Fruit fly (Drosophila melanogaster): Measurements from ENCODE around the gene CG17440.

The CG17440 gene

dm6 chrX:9248040-9248439 lies 21.7 kb downstream of the CG17440 start (continued):
- TF ChIP-seq H15 (GFP tag; IDR thresholded peaks at IDR 0.05) (no peak), CG15696 (tag; optimal IDR thresholded peaks at IDR 0.05) (no peak), CG9727 (GFP tag; optimal IDR thresholded peaks at IDR 0.05) (peak; percentile 33), CG6791 (GFP tag; IDR thresholded peaks at IDR 0.05; ENCODE audit: partially characterized antibody) (no peak), CG7928 (GFP tag; optimal IDR thresholded peaks at IDR 0.05) (no peak), Rx (GFP tag; IDR thresholded peaks at IDR 0.05) (no peak), CG6683 (GFP tag; optimal IDR thresholded peaks at IDR 0.05) (no peak), CG8089 (GFP tag; optimal IDR thresholded peaks at IDR 0.05) (no peak)

dm6 chrX:9247171-9247783 lies 22.4 kb downstream of the CG17440 start, which contains the start of the genes amx and Dsor1:
amx (minus strand) TSS chrX:9247336.
Dsor1 (plus strand) TSS chrX:9247342.
- TF ChIP-seq TFAM (GFP tag; optimal IDR thresholded peaks at IDR 0.05) (no peak), CG9932 (GFP tag; IDR thresholded peaks at IDR 0.05) (no peak), CG2875 (GFP tag; optimal IDR thresholded peaks at IDR 0.05) (no peak), Hsf (GFP tag; optimal IDR thresholded peaks at IDR 0.05) (no peak), bbx (GFP tag; IDR thresholded peaks at IDR 0.05; ENCODE audit: partially characterized antibody) (no peak), CG34422 (GFP tag; IDR thresholded peaks at IDR 0.05) (peak; percentile 71; the same call in 2 of the 3 replicates), psq (GFP tag; optimal IDR thresholded peaks at IDR 0.05) (no peak), CG4617 (GFP tag; optimal IDR thresholded peaks at IDR 0.05; ENCODE audit: borderline replicate concordance) (peak; percentile 62), danr (GFP tag; IDR thresholded peaks at IDR 0.05) (no peak), crp (GFP tag; optimal IDR thresholded peaks at IDR 0.05) (peak in 1 of 2 experiments; percentile 56), sob (GFP tag; IDR thresholded peaks at IDR 0.05) (no peak), BEAF-32 (GFP tag; optimal IDR thresholded peaks at IDR 0.05) (peak; percentile 39), Hand (GFP tag; optimal IDR thresholded peaks at IDR 0.05) (no peak), CG8290 (GFP tag; optimal IDR thresholded peaks at IDR 0.05) (no peak), CG8290 (tag; optimal IDR thresholded peaks at IDR 0.05) (no peak), unc-4 (GFP tag; IDR thresholded peaks at IDR 0.05; ENCODE audit: partially characterized antibody) (no peak), fd102C (GFP tag; optimal IDR thresholded peaks at IDR 0.05) (no peak), hth (optimal IDR thresholded peaks at IDR 0.05) (no peak), repo (GFP tag; optimal IDR thresholded peaks at IDR 0.05) (no peak), trem (tag; optimal IDR thresholded peaks at IDR 0.05) (peak; percentile 50), fd96Cb (tag; optimal IDR thresholded peaks at IDR 0.05) (no peak), Six4 (GFP tag; optimal IDR thresholded peaks at IDR 0.05) (no peak), Adf1 (GFP tag; IDR thresholded peaks at IDR 0.05) (peak; percentile 23; the same call in 1 of the 2 replicates), cg (GFP tag; optimal IDR thresholded peaks at IDR 0.05) (no peak), Dad (GFP tag; optimal IDR thresholded peaks at IDR 0.05) (no peak), Hmx (GFP tag; optimal IDR thresholded peaks at IDR 0.05) (no peak), CG3838 (GFP tag; optimal IDR thresholded peaks at IDR 0.05) (no peak), CG17186 (GFP tag; optimal IDR thresholded peaks at IDR 0.05) (no peak), CG8765 (GFP tag; IDR thresholded peaks at IDR 0.05) (no peak), CG7357 (GFP tag; IDR thresholded peaks at IDR 0.05) (no peak), CG6854 (GFP tag; optimal IDR thresholded peaks at IDR 0.05) (no peak), crol (GFP tag; IDR thresholded peaks at IDR 0.05) (peak; percentile 99), rib (GFP tag; IDR thresholded peaks at IDR 0.05) (0 out of 2 replicates have a peak, but pooled peaks have one; percentile 41), tup (GFP tag; optimal IDR thresholded peaks at IDR 0.05) (no peak), sens (GFP tag) (peak; percentile 72), Ssrp (tag; optimal IDR thresholded peaks at IDR 0.05) (no peak), lab (GFP tag; optimal IDR thresholded peaks at IDR 0.05) (no peak), CG14710 (tag; optimal IDR thresholded peaks at IDR 0.05) (peak; percentile 30), CG13123 (GFP tag; optimal IDR thresholded peaks at IDR 0.05) (no peak), twi (tag; optimal IDR thresholded peaks at IDR 0.05) (no peak), CG5180 (GFP tag; optimal IDR thresholded peaks at IDR 0.05) (no peak), E2f2 (GFP tag; IDR thresholded peaks at IDR 0.05) (peak; percentile 24; the same call in 1 of the 2 replicates)
